Fruit fly (Drosophila melanogaster): Measurements from ENCODE around the gene mip130.

Gene mip130

DNA sequence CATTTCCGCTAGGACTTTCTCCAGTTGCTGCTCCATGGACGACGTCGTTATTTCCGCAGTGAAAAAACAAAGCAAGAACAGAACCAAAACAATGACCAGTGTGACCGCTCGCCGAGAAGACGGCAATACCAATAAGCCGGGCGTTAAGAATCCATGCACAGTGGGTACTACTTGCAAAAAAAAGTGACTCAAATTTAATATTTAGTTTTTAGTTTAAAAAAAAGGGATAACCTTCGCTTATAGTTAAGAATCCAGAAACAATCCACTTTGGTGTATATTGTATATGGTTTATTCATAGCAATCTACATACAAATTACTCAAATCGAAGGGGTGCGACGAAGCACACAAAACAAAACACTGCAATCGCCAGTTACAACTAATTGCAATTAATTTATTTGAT is 49.2 kb upstream of the mip130 start, which contains the start of gene Lamtor5 (continued):
- TF ChIP-seq CoRest (tag; optimal IDR thresholded peaks at IDR 0.05) = peak; percentile 31
- no peak for TF ChIP-seq corto (GFP tag; optimal IDR thresholded peaks at IDR 0.05)
- no peak for TF ChIP-seq Doc3 (GFP tag; IDR thresholded peaks at IDR 0.05; ENCODE audit: partially characterized antibody)
- peak; percentile 41 for TF ChIP-seq CG10267 (tag; optimal IDR thresholded peaks at IDR 0.05)
- TF ChIP-seq Nf-YC (tag; optimal IDR thresholded peaks at IDR 0.05) = peak; percentile 29
- TF ChIP-seq bigmax (GFP tag; optimal IDR thresholded peaks at IDR 0.05) = no peak

DNA sequence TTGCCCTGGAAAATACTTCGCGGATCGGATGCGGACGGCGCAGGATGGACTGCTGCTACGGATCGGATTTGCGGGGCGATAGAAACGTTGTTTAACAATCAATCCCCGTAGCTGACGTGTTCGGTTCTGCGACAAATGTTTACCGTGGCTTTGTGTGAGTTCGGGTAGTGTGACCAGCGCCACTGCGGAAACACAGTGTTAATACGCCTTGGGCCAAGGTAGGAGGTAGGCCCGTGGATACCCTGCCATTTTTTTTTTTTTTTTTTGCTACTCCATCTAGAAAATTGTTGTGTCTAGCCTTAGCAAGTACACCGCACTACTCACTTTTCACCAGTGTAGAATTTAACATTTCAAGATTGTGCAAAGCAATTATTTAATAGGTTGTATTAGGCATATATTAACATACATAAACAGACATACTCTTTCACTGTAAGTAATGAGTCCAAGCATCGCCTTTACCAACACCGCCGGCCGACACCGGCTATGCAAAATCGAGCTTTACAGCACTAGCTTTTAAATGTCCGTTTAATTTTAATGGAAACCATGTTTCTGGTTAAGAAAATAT is 46.3 kb upstream of the mip130 start, which contains the start of gene deltaCOP:
deltaCOP (minus strand) TSS at position 171 of the 565 bp plus-strand sequence.
- no peak for TF ChIP-seq CG1603 (tag; optimal IDR thresholded peaks at IDR 0.05)
- TF ChIP-seq Antp (GFP tag; optimal IDR thresholded peaks at IDR 0.05) = peak; percentile 91
- TF ChIP-seq vfl (GFP tag; optimal IDR thresholded peaks at IDR 0.05) = peak; percentile 78
- TF ChIP-seq CG10267 (tag; optimal IDR thresholded peaks at IDR 0.05) = peak; percentile 93
- TF ChIP-seq CG9817 (tag; optimal IDR thresholded peaks at IDR 0.05) = peak; percentile 73
- TF ChIP-seq CG10654 (GFP tag; optimal IDR thresholded peaks at IDR 0.05) = peak; percentile 78
- TF ChIP-seq Deaf1 (tag; optimal IDR thresholded peaks at IDR 0.05) = no peak
- no peak for TF ChIP-seq HLH4C (GFP tag; IDR thresholded peaks at IDR 0.05; ENCODE audit: partially characterized antibody)
- no peak for TF ChIP-seq CG15011 (GFP tag; optimal IDR thresholded peaks at IDR 0.05)
- TF ChIP-seq CG11398 (GFP tag; optimal IDR thresholded peaks at IDR 0.05) = peak; percentile 86
- peak; percentile 88 for TF ChIP-seq Max (GFP tag; optimal IDR thresholded peaks at IDR 0.05)
- peak; percentile 89 for TF ChIP-seq CG3847 (GFP tag; IDR thresholded peaks at IDR 0.05)
- peak; percentile 63; the same call in 2 of the 3 replicates for TF ChIP-seq B-H1 (GFP tag; IDR thresholded peaks at IDR 0.05)
- peak; percentile 92 for TF ChIP-seq gro (GFP tag; optimal IDR thresholded peaks at IDR 0.05)
- 0 out of 2 replicates have a peak, but pooled peaks have one; percentile 26 for TF ChIP-seq cas (GFP tag; IDR thresholded peaks at IDR 0.05)
- TF ChIP-seq CG16813 (GFP tag; IDR thresholded peaks at IDR 0.05; ENCODE audit: partially characterized antibody) = no peak
- TF ChIP-seq gfzf (GFP tag; optimal IDR thresholded peaks at IDR 0.05) = peak; percentile 75
- TF ChIP-seq CG14667 (GFP tag; IDR thresholded peaks at IDR 0.05) = peak; percentile 62
- TF ChIP-seq slbo (GFP tag; IDR thresholded peaks at IDR 0.05) = peak; percentile 91
- peak; percentile 79 for TF ChIP-seq CG6175 (GFP tag; IDR thresholded peaks at IDR 0.05)
- TF ChIP-seq sima (GFP tag; optimal IDR thresholded peaks at IDR 0.05) = no peak
- no peak for TF ChIP-seq CG12219 (GFP tag; optimal IDR thresholded peaks at IDR 0.05)
- TF ChIP-seq CG1792 (GFP tag; optimal IDR thresholded peaks at IDR 0.05) = peak; percentile 83
- TF ChIP-seq CG10321 (GFP tag; IDR thresholded peaks at IDR 0.05) = no peak
- no peak for TF ChIP-seq CkIIα-i1 (GFP tag; IDR thresholded peaks at IDR 0.05)
- TF ChIP-seq wdn (GFP tag; IDR thresholded peaks at IDR 0.05) = peak; percentile 81
- peak; percentile 60 for TF ChIP-seq Nf-YC (tag; optimal IDR thresholded peaks at IDR 0.05)
- TF ChIP-seq CG7745 (tag; optimal IDR thresholded peaks at IDR 0.05) = no peak
- TF ChIP-seq croc (GFP tag; conservative IDR thresholded peaks at IDR 0.05) = peak; percentile 71
- peak; percentile 54 for TF ChIP-seq CG10274 (GFP tag; optimal IDR thresholded peaks at IDR 0.05)
- peak; percentile 26; the same call in 1 of the 2 replicates for TF ChIP-seq peb (GFP tag; IDR thresholded peaks at IDR 0.05)
- TF ChIP-seq Xrp1 (GFP tag; IDR thresholded peaks at IDR 0.05) = peak; percentile 82
- peak; percentile 87 for TF ChIP-seq slp2 (GFP tag; optimal IDR thresholded peaks at IDR 0.05)
- no peak for TF ChIP-seq HLHmδ (GFP tag; optimal IDR thresholded peaks at IDR 0.05)
- TF ChIP-seq Blimp-1 (GFP tag; optimal IDR thresholded peaks at IDR 0.05) = peak; percentile 58
- TF ChIP-seq CG8765 (GFP tag; IDR thresholded peaks at IDR 0.05) = peak; percentile 62; the same call in 1 of the 2 replicates
- peak; percentile 74 for TF ChIP-seq ssp (GFP tag; IDR thresholded peaks at IDR 0.05)
- TF ChIP-seq CG8388 (GFP tag; optimal IDR thresholded peaks at IDR 0.05) = no peak
- TF ChIP-seq CG1233 (GFP tag; optimal IDR thresholded peaks at IDR 0.05) = peak; percentile 73
- no peak for TF ChIP-seq unc-4 (GFP tag; IDR thresholded peaks at IDR 0.05; ENCODE audit: partially characterized antibody)
- TF ChIP-seq CG15514 (GFP tag; optimal IDR thresholded peaks at IDR 0.05) = peak; percentile 77
- TF ChIP-seq Abd-B (GFP tag; optimal IDR thresholded peaks at IDR 0.05) = peak; percentile 86
- TF ChIP-seq Hr51 (GFP tag; optimal IDR thresholded peaks at IDR 0.05) = peak; percentile 75 to 88
